Worm (Caenorhabditis elegans) whole organism, L1 larva: ENCODE measurements around the gene clc-29.

Experiments used
- C04F5.9 ChIP-seq: sonication (generic microtip); optimal IDR thresholded peaks from 2 replicates; lab custom pipeline; 2016; ENCODE audit warnings: missing genetic modification characterization, missing compliant biosample characterization
- C16A3.4 ChIP-seq: fragments of 150-350 bp; optimal IDR thresholded peaks from 2 replicates; lab custom pipeline; 2014; ENCODE audit warnings: missing biosample characterization, missing genetic modification characterization
- C34B4.2 ChIP-seq: sonication (generic microtip); optimal IDR thresholded peaks from 2 replicates; lab custom pipeline; 2017; ENCODE audit warnings: mild to moderate bottlenecking, missing genetic modification characterization, missing compliant biosample characterization
- Y116A8C.19 ChIP-seq: sonication (generic microtip); optimal IDR thresholded peaks from 2 replicates; lab custom pipeline; 2016; ENCODE audit warnings: missing compliant biosample characterization, missing genetic modification characterization, borderline replicate concordance
- alr-1 ChIP-seq: fragments of 200-800 bp; sonication (Bioruptor generic); optimal IDR thresholded peaks from 2 replicates; lab custom pipeline; 2018; ENCODE audit warnings: borderline replicate concordance, mild to moderate bottlenecking, missing genetic modification characterization, missing compliant biosample characterization
- aly-2 ChIP-seq: fragments of 150-350 bp; optimal IDR thresholded peaks from 2 replicates; lab custom pipeline; 2014; ENCODE audit warnings: missing biosample characterization, missing genetic modification characterization
- ama-1 ChIP-seq: fragments of 150-350 bp; optimal IDR thresholded peaks from 2 replicates; lab custom pipeline; 2014
- blmp-1 ChIP-seq: fragments of 150-350 bp; optimal IDR thresholded peaks from 2 replicates; lab custom pipeline; 2014; ENCODE audit warnings: missing biosample characterization, missing genetic modification characterization
- ceh-8 ChIP-seq: fragments of 200-800 bp; sonication (Bioruptor generic); optimal IDR thresholded peaks from 2 replicates; lab custom pipeline; 2018; ENCODE audit warnings: mild to moderate bottlenecking, missing genetic modification characterization, moderate library complexity, missing compliant biosample characterization
- ceh-90 ChIP-seq: sonication (generic microtip); optimal IDR thresholded peaks from 2 replicates; lab custom pipeline; 2016; ENCODE audit warnings: missing genetic modification characterization, missing compliant biosample characterization
- dpl-1 ChIP-seq, 3 experiments: fragments of 150-350 bp in 2 of 3; sonication (generic microtip) in 1 of 3; optimal IDR thresholded peaks; 2 replicates each; lab custom pipeline; 2014 to 2017; ENCODE audit warnings: missing biosample characterization in 3 of 3, missing genetic modification characterization in 3 of 3, missing genetic modification reagents in 3 of 3
- dsc-1 ChIP-seq: sonication (generic microtip); optimal IDR thresholded peaks from 2 replicates; lab custom pipeline; 2016; ENCODE audit warnings: mild to moderate bottlenecking, missing genetic modification characterization, missing compliant biosample characterization
- efl-1 ChIP-seq, 4 experiments: fragments of 150-350 bp; optimal IDR thresholded peaks in 3 of 4; peaks in 1 of 4; 1 replicate in 1 of 4; 2 replicates in 3 of 4; lab custom pipeline; 2014; ENCODE audit warnings: missing biosample characterization in 2 of 4, missing genetic modification characterization in 2 of 4, missing genetic modification reagents in 2 of 4
- efl-3 ChIP-seq: fragments of 200-800 bp; sonication (Bioruptor generic); optimal IDR thresholded peaks from 2 replicates; lab custom pipeline; 2018; ENCODE audit warnings: mild to moderate bottlenecking, missing genetic modification characterization, missing compliant biosample characterization
- egl-27 ChIP-seq, 2 experiments: fragments of 150-350 bp in 1 of 2; sonication (generic microtip); optimal IDR thresholded peaks; 3 replicates each; lab custom pipeline; 2017 to 2018; ENCODE audit warnings: missing biosample characterization in 2 of 2, missing genetic modification characterization in 2 of 2, missing genetic modification reagents in 2 of 2
- elt-2 ChIP-seq: sonication (generic microtip); optimal IDR thresholded peaks from 2 replicates; lab custom pipeline; 2016; ENCODE audit warnings: missing genetic modification characterization, mild to moderate bottlenecking, inconsistent platforms, missing compliant biosample characterization, missing genetic modification reagents
- elt-3 ChIP-seq, 6 experiments: fragments of 150-350 bp in 1 of 6; sonication (generic microtip); optimal IDR thresholded peaks; 2 replicates each; lab custom pipeline; 2017 to 2018; ENCODE audit warnings: missing biosample characterization in 6 of 6, missing genetic modification characterization in 6 of 6, inconsistent platforms in 1 of 6
- ets-5 ChIP-seq: fragments of 200-800 bp; sonication (Bioruptor generic); IDR thresholded peaks from 2 replicates; pipeline ENCODE4 v1.3.6; 2022; ENCODE audit warnings: missing genetic modification characterization, missing compliant biosample characterization
- fkh-10 ChIP-seq: sonication (generic microtip); optimal IDR thresholded peaks from 2 replicates; lab custom pipeline; 2017; ENCODE audit warnings: missing biosample characterization, missing genetic modification reagents, missing genetic modification characterization
- fkh-4 ChIP-seq: sonication (generic microtip); optimal IDR thresholded peaks from 2 replicates; lab custom pipeline; 2016; ENCODE audit warnings: missing compliant biosample characterization, missing genetic modification characterization, borderline replicate concordance
- fkh-8 ChIP-seq: sonication (generic microtip); optimal IDR thresholded peaks from 2 replicates; lab custom pipeline; 2016; ENCODE audit warnings: mild to moderate bottlenecking, missing genetic modification characterization, missing compliant biosample characterization
- grh-1 ChIP-seq: fragments of 200-800 bp; sonication (Bioruptor generic); IDR thresholded peaks from 2 replicates; pipeline ENCODE4 v1.3.6; 2022; ENCODE audit warnings: missing genetic modification reagents, missing genetic modification characterization, missing compliant biosample characterization
- hlh-17 ChIP-seq: fragments of 200-800 bp; sonication (Bioruptor generic); optimal IDR thresholded peaks from 2 replicates; lab custom pipeline; 2018; ENCODE audit warnings: missing genetic modification characterization, mild to moderate bottlenecking, missing compliant biosample characterization, moderate library complexity, borderline replicate concordance
- hlh-4 ChIP-seq: sonication (generic microtip); optimal IDR thresholded peaks from 2 replicates; lab custom pipeline; 2016; ENCODE audit warnings: mild to moderate bottlenecking, missing genetic modification characterization, missing compliant biosample characterization
- jun-1 ChIP-seq: fragments of 150-350 bp; optimal IDR thresholded peaks from 2 replicates; lab custom pipeline; 2014; ENCODE audit warnings: missing biosample characterization, missing genetic modification reagents, missing genetic modification characterization
- lin-13 ChIP-seq: fragments of 150-350 bp; optimal IDR thresholded peaks from 2 replicates; lab custom pipeline; 2014; ENCODE audit warnings: missing biosample characterization, missing genetic modification reagents, missing genetic modification characterization
- lin-14 ChIP-seq: fragments of 200-800 bp; sonication (Bioruptor generic); optimal IDR thresholded peaks from 2 replicates; lab custom pipeline; 2018; ENCODE audit warnings: mild to moderate bottlenecking, missing genetic modification characterization, moderate library complexity, missing compliant biosample characterization
- lir-3 ChIP-seq: sonication (generic microtip); optimal IDR thresholded peaks from 2 replicates; lab custom pipeline; 2016; ENCODE audit warnings: mild to moderate bottlenecking, missing genetic modification characterization, moderate library complexity, missing compliant biosample characterization; ENCODE audit not compliant: poor library complexity
- lsy-2 ChIP-seq, 2 experiments: fragments of 150-350 bp; optimal IDR thresholded peaks; 2 replicates each; lab custom pipeline; 2014; ENCODE audit warnings: missing biosample characterization in 2 of 2, missing genetic modification characterization in 2 of 2
- mab-9 ChIP-seq: fragments of 200-800 bp; sonication (Bioruptor generic); IDR thresholded peaks from 2 replicates; pipeline ENCODE4 v1.3.6; 2022; ENCODE audit warnings: missing genetic modification reagents, missing genetic modification characterization, missing compliant biosample characterization
- mdl-1 ChIP-seq, 2 experiments: fragments of 150-350 bp; optimal IDR thresholded peaks; 2 replicates each; lab custom pipeline; 2014 to 2017; ENCODE audit warnings: missing biosample characterization in 2 of 2, missing genetic modification characterization in 2 of 2, inconsistent platforms in 1 of 2
- mep-1 ChIP-seq: fragments of 150-350 bp; optimal IDR thresholded peaks from 2 replicates; lab custom pipeline; 2014; ENCODE audit warnings: missing biosample characterization, missing genetic modification characterization
- nhr-11 ChIP-seq: fragments of 150-350 bp; optimal IDR thresholded peaks from 2 replicates; lab custom pipeline; 2014; ENCODE audit warnings: missing biosample characterization, missing genetic modification characterization
- nhr-19 ChIP-seq: fragments of 200-800 bp; sonication (Bioruptor generic); conservative IDR thresholded peaks from 2 replicates; pipeline ENCODE4 v1.3.6; 2022; ENCODE audit warnings: missing genetic modification characterization, missing compliant biosample characterization
- nhr-237 ChIP-seq: fragments of 150-350 bp; optimal IDR thresholded peaks from 2 replicates; lab custom pipeline; 2014; ENCODE audit warnings: missing biosample characterization, missing genetic modification characterization
- nhr-28 ChIP-seq: fragments of 150-350 bp; optimal IDR thresholded peaks from 2 replicates; lab custom pipeline; 2014; ENCODE audit warnings: missing biosample characterization, missing genetic modification characterization
- nhr-47 ChIP-seq: sonication (generic microtip); optimal IDR thresholded peaks from 2 replicates; lab custom pipeline; 2016; ENCODE audit warnings: mild to moderate bottlenecking, missing genetic modification characterization, moderate library complexity, missing compliant biosample characterization
- nhr-71 ChIP-seq: sonication (generic microtip); optimal IDR thresholded peaks from 2 replicates; lab custom pipeline; 2016; ENCODE audit warnings: mild to moderate bottlenecking, missing genetic modification characterization, moderate library complexity, missing compliant biosample characterization
- nhr-77 ChIP-seq: fragments of 150-350 bp; optimal IDR thresholded peaks from 2 replicates; lab custom pipeline; 2014; ENCODE audit warnings: missing biosample characterization, missing genetic modification characterization
- pag-3 ChIP-seq: sonication (generic microtip); optimal IDR thresholded peaks from 2 replicates; lab custom pipeline; 2017; ENCODE audit warnings: missing genetic modification characterization, mild to moderate bottlenecking, missing compliant biosample characterization, antibody characterized with exemption, borderline replicate concordance; ENCODE audit not compliant: insufficient read depth
- skn-1 ChIP-seq: fragments of 150-350 bp; optimal IDR thresholded peaks from 2 replicates; lab custom pipeline; 2014; ENCODE audit warnings: missing biosample characterization, missing genetic modification characterization
- sptf-1 ChIP-seq: fragments of 150-350 bp; optimal IDR thresholded peaks from 2 replicates; lab custom pipeline; 2014; ENCODE audit warnings: missing biosample characterization, missing genetic modification characterization
- sup-37 ChIP-seq: fragments of 200-800 bp; sonication (Bioruptor generic); optimal IDR thresholded peaks from 2 replicates; lab custom pipeline; 2018; ENCODE audit warnings: mild to moderate bottlenecking, missing genetic modification characterization, missing compliant biosample characterization
- swsn-7 ChIP-seq: sonication (generic microtip); optimal IDR thresholded peaks from 2 replicates; lab custom pipeline; 2016; ENCODE audit warnings: missing genetic modification characterization, missing compliant biosample characterization
- tlp-1 ChIP-seq: fragments of 150-350 bp; optimal IDR thresholded peaks from 2 replicates; lab custom pipeline; 2014; ENCODE audit warnings: missing biosample characterization, missing genetic modification characterization
- zip-4 ChIP-seq: fragments of 200-800 bp; sonication (Bioruptor generic); optimal IDR thresholded peaks from 2 replicates; lab custom pipeline; 2018; ENCODE audit warnings: mild to moderate bottlenecking, missing genetic modification characterization, moderate library complexity, missing compliant biosample characterization
- ztf-4 ChIP-seq: fragments of 150-350 bp; optimal IDR thresholded peaks from 2 replicates; lab custom pipeline; 2014; ENCODE audit warnings: missing biosample characterization, missing genetic modification characterization

The clc-29 gene

DNA sequence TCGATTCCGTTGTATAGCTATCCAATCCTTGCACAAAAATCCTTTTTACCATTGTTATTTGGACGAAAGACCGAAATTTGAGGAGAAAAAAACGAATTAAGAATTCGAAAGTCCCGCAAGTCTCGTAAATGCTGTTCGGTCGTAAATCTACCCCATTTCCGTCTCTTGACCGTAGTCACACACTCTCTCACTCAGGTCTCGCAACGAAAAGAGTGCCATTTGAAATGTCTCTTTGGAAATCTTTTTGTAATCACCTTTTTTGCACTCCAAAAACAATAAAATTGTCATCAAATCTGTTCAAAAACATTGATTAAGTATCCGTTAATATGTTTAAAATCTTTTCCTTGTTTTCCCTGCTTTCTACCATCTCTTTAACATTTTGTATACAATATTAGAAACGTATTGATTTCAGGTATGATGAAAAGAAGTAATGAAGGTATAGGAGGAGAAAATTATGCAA is 10.5 kb upstream of the clc-29 start, which contains the start of the genes R05D3.8 and rfp-1 (continued):
- TF ChIP-seq egl-27 (tag; optimal IDR thresholded peaks at IDR 0.05; lab: Kevin White, UChicago): no peak
- no peak for TF ChIP-seq ets-5
- TF ChIP-seq elt-3 (tag; optimal IDR thresholded peaks at IDR 0.05; lab: Kevin White, UChicago): peak in 3 of 6 experiments; percentile 4 to 74 (median 20)
- no peak for TF ChIP-seq hlh-17 (GFP tag; lab: Kevin White, UChicago)
- no peak for TF ChIP-seq sup-37 (GFP tag; lab: Kevin White, UChicago)
- peak; percentile 59 for TF ChIP-seq skn-1 (tag; lab: Kevin White, UChicago)
- TF ChIP-seq lin-13 (GFP tag; lab: Kevin White, UChicago): peak; percentile 73
- TF ChIP-seq ceh-90 (tag; lab: Kevin White, UChicago): no peak
- TF ChIP-seq zip-4 (GFP tag; lab: Kevin White, UChicago): no peak
- no peak for TF ChIP-seq nhr-28
- peak in 1 of 2 experiments; percentile 67 for TF ChIP-seq mdl-1 (tag; optimal IDR thresholded peaks at IDR 0.05; lab: Kevin White, UChicago)
- TF ChIP-seq dsc-1: peak; percentile 52
- TF ChIP-seq nhr-237 (tag; lab: Kevin White, UChicago): peak; percentile 36
- peak; percentile 80 to 86 (median 85) for TF ChIP-seq dpl-1 (GFP tag; optimal IDR thresholded peaks at IDR 0.05; lab: Kevin White, UChicago)
- TF ChIP-seq sptf-1: no peak
- 0 out of 2 replicates have a peak, but pooled peaks have one; percentile 7 for TF ChIP-seq mab-9 (GFP tag; lab: Robert Waterston, UW)
- TF ChIP-seq nhr-77 (tag; lab: Kevin White, UChicago): peak; percentile 90
- TF ChIP-seq lsy-2 (tag; optimal IDR thresholded peaks at IDR 0.05; lab: Kevin White, UChicago): peak; percentile 98 to 99
- TF ChIP-seq C34B4.2: no peak
- TF ChIP-seq lin-14 (GFP tag; lab: Kevin White, UChicago): peak; percentile 85
- peak; percentile 77 for TF ChIP-seq fkh-8 (tag; lab: Kevin White, UChicago)
- TF ChIP-seq jun-1 (tag; lab: Kevin White, UChicago): no peak
- TF ChIP-seq ama-1: no peak
- TF ChIP-seq efl-3 (GFP tag; lab: Kevin White, UChicago): no peak
- TF ChIP-seq lir-3 (tag; lab: Kevin White, UChicago): peak; percentile 42
- peak; percentile 58 for TF ChIP-seq fkh-10 (GFP tag; lab: Kevin White, UChicago)
- TF ChIP-seq pag-3: no peak
- TF ChIP-seq ceh-8 (GFP tag; lab: Kevin White, UChicago): no peak
- TF ChIP-seq C04F5.9 (tag; lab: Kevin White, UChicago): peak; percentile 58
- TF ChIP-seq Y116A8C.19 (tag; lab: Kevin White, UChicago): no peak
- TF ChIP-seq, all 84 proteins: peak for 48

ce11 chrIII:8356407-8356881 is 8.7 kb upstream of the clc-29 start:
- TF ChIP-seq C16A3.4 (tag; lab: Kevin White, UChicago) (peak; percentile 69), blmp-1 (peak; percentile 74), pag-3 (no peak), aly-2 (tag; lab: Kevin White, UChicago) (peak; percentile 77), ceh-90 (tag; lab: Kevin White, UChicago) (no peak), efl-3 (GFP tag; lab: Kevin White, UChicago) (no peak), nhr-71 (tag; lab: Kevin White, UChicago) (peak; percentile 87), efl-1 (optimal IDR thresholded peaks at IDR 0.05; lab: Kevin White, UChicago) (peak; percentile 72 to 85), efl-1 (GFP tag; optimal IDR thresholded peaks at IDR 0.05 in 1 of 2; lab: Kevin White, UChicago) (peak; percentile 53 to 54), alr-1 (tag; lab: Kevin White, UChicago) (no peak), zip-4 (GFP tag; lab: Kevin White, UChicago) (peak; percentile 10), nhr-19 (GFP tag; lab: Robert Waterston, UW) (peak; percentile 75), mep-1 (tag; lab: Kevin White, UChicago) (peak; percentile 82), ama-1 (no peak), elt-3 (tag; optimal IDR thresholded peaks at IDR 0.05; lab: Kevin White, UChicago) (peak in 2 of 6 experiments; percentile 5 to 24), nhr-11 (tag; lab: Kevin White, UChicago) (no peak), swsn-7 (peak; percentile 73), hlh-4 (tag; lab: Kevin White, UChicago) (no peak), tlp-1 (no peak), fkh-8 (tag; lab: Kevin White, UChicago) (peak; percentile 80), grh-1 (GFP tag; lab: Robert Waterston, UW) (no peak), skn-1 (tag; lab: Kevin White, UChicago) (peak; percentile 19), Y116A8C.19 (tag; lab: Kevin White, UChicago) (no peak), ztf-4 (tag; lab: Kevin White, UChicago) (peak; percentile 69), hlh-17 (GFP tag; lab: Kevin White, UChicago) (no peak), egl-27 (tag; optimal IDR thresholded peaks at IDR 0.05; lab: Kevin White, UChicago) (peak in 1 of 2 experiments; percentile 4), nhr-47 (peak; percentile 69), fkh-4 (tag; lab: Kevin White, UChicago) (no peak), elt-2 (peak; percentile 2)
